Worm (Caenorhabditis elegans): ENCODE data around the gene Y43D4A.6.

- TF ChIP-seq spr-1 (tag; optimal IDR thresholded peaks at IDR 0.05) (no peak), lsy-2 (tag; optimal IDR thresholded peaks at IDR 0.05) (no peak), ZK546.5 (tag; optimal IDR thresholded peaks at IDR 0.05) (no peak), nhr-237 (tag; optimal IDR thresholded peaks at IDR 0.05) (no peak)
Measured at ce11 chrIV:16828698-16829097, 41.6 kb downstream of the Y43D4A.6 start, which contains the start of gene Y116A8A.6.
